Fruit fly (Drosophila melanogaster) whole organism, prepupa: ENCODE data around the gene CG34136.

ENCODE experiments used
- Blimp-1 ChIP-seq: fragments of 200-800 bp; sonication (Bioruptor generic); optimal IDR thresholded peaks from 3 replicates; lab custom pipeline; 2017; ENCODE audit warnings: missing biosample characterization, missing genetic modification characterization, mild to moderate bottlenecking, moderate library complexity, missing genetic modification reagents
- CG6276 ChIP-seq: fragments of 200-800 bp; sonication (Bioruptor generic); optimal IDR thresholded peaks from 2 replicates; lab custom pipeline; 2017; ENCODE audit warnings: missing biosample characterization, mild to moderate bottlenecking, missing genetic modification characterization
- Eip78C ChIP-seq: fragments of 200-800 bp; sonication (Bioruptor generic); peaks from one replicate; lab custom pipeline; 2016; ENCODE audit warnings: missing biosample characterization, missing genetic modification characterization
- Ets21C ChIP-seq: fragments of 200-800 bp; sonication (Bioruptor generic); optimal IDR thresholded peaks from 3 replicates; lab custom pipeline; 2016; ENCODE audit warnings: missing biosample characterization, missing genetic modification characterization
- Lpt ChIP-seq: fragments of 200-800 bp; sonication (Bioruptor generic); optimal IDR thresholded peaks from 3 replicates; lab custom pipeline; 2016; ENCODE audit warnings: missing biosample characterization, missing genetic modification characterization
- acj6 ChIP-seq: fragments of 200-800 bp; sonication (Bioruptor generic); optimal IDR thresholded peaks from 3 replicates; lab custom pipeline; 2016; ENCODE audit warnings: missing biosample characterization, missing genetic modification characterization
- dsx ChIP-seq: fragments of 200-800 bp; optimal IDR thresholded peaks from 3 replicates; lab custom pipeline; 2019; ENCODE audit warnings: missing biosample characterization, mild to moderate bottlenecking, missing genetic modification characterization, moderate library complexity; ENCODE audit not compliant: poor library complexity, severe bottlenecking

DNA sequence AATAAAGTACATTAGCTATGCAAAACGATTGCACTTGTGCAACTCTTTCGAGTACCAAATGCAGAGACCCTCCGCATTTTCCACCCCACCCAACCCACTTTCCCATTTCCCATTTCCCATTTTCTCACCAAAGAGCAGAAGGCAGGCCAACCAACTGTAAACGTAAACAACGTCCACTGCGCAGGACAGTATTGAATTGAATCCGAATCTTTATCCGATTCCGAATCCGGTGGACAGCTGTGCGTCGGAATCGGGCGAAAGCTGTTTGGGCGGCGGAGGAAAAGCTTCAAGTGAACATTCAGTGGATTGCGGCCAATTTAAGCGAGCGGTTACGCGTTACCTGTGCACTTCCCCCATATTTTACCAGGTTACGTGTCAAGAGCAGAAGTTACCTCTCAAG, 21.6 kb upstream of the CG34136 start, which contains the start of gene tadr:
- TF ChIP-seq Eip78C (GFP tag; lab: Kevin White, UChicago) = no peak
- no peak for TF ChIP-seq dsx (GFP tag; lab: Kevin White, UChicago)
- no peak for TF ChIP-seq Ets21C (GFP tag; lab: Kevin White, UChicago)
- TF ChIP-seq Blimp-1 (GFP tag; lab: Kevin White, UChicago) = no peak
- no peak for TF ChIP-seq Lpt
- no peak for TF ChIP-seq acj6 (GFP tag; lab: Kevin White, UChicago)
- no peak for TF ChIP-seq CG6276 (GFP tag; lab: Kevin White, UChicago)
